Fruit fly (Drosophila melanogaster): ENCODE measurements around the gene AhcyL1.

dm6 chr3L:2748359-2748758 is 23.8 kb downstream of the AhcyL1 start:
- TF ChIP-seq Sox102F (GFP tag; optimal IDR thresholded peaks at IDR 0.05) (no peak), Blimp-1 (GFP tag; optimal IDR thresholded peaks at IDR 0.05) (no peak), CG6808 (GFP tag; optimal IDR thresholded peaks at IDR 0.05) (no peak), Gug (GFP tag; IDR thresholded peaks at IDR 0.05) (no peak), lz (GFP tag; optimal IDR thresholded peaks at IDR 0.05) (no peak), Hr39 (GFP tag; optimal IDR thresholded peaks at IDR 0.05) (no peak), OdsH (GFP tag; optimal IDR thresholded peaks at IDR 0.05) (no peak), CG8632 (GFP tag; optimal IDR thresholded peaks at IDR 0.05) (no peak), Eip93F (GFP tag; optimal IDR thresholded peaks at IDR 0.05) (no peak), cyc (GFP tag; optimal IDR thresholded peaks at IDR 0.05) (no peak)

All from whole organism, prepupa.